Worm (Caenorhabditis elegans): ENCODE measurements around the gene mix-1.

DNA sequence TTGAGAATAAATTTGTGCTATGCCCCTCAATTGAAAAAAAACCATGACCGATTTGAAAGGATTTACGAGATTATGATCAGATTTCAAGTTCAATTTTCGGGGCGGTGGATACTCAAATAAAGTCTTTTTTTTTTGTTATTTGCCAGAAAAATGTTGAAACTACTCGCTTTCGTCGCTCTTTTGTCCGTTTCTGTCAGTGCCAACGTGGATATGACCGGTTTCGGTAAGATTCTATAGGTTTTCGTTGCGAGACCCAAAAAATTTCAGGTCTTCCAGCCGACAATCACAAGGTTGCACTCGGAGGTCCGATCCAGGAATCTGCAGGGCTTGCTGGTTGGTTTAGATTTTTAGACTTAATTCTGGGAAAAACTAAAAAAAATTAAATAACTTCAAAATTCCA, 36.8 kb upstream of the mix-1 start, which contains the start of gene tag-209:
- TF ChIP-seq med-1 (GFP tag; optimal IDR thresholded peaks at IDR 0.05; ENCODE audit: insufficient read depth) (no peak), tab-1 (GFP tag; IDR thresholded peaks at IDR 0.05) (no peak), klf-2 (GFP tag; conservative IDR thresholded peaks at IDR 0.05) (no peak), cog-1 (tag; optimal IDR thresholded peaks at IDR 0.05) (no peak), ztf-23 (GFP tag; IDR thresholded peaks at IDR 0.05) (no peak), ref-1 (GFP tag; conservative IDR thresholded peaks at IDR 0.05) (no peak), flt-1 (GFP tag; IDR thresholded peaks at IDR 0.05) (no peak), T22C8.4 (GFP tag; IDR thresholded peaks at IDR 0.05) (no peak), ztf-29 (GFP tag; IDR thresholded peaks at IDR 0.05) (no peak)

All from whole organism, midembryonic.